Worm (Caenorhabditis elegans): Measurements from ENCODE around the gene F40G9.15.

DNA sequence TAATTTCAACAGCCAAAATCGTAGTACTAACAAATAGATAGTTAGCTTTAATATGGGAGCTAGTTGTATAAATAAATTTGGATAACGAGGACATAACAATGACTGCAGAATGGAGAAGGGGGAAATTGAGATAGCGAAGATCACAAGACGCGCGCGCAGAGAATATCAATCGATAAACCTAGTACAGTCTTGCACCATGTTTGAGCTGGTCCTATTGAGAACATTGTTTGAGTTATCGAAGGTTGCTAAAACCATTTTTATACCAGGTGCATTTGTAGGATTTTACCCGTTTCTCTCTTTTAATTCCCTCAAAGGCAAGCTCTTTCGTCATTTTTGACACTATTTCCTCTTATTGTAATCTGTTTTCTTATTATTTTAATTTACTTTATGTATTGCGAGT is 10.6 kb upstream of the F40G9.15 start, which contains the start of the genes F40G9.9 and F40G9.12:
- TF ChIP-seq gei-17 (GFP tag; optimal IDR thresholded peaks at IDR 0.05), result no peak
- TF ChIP-seq madf-3 (GFP tag; IDR thresholded peaks at IDR 0.05), result no peak
- TF ChIP-seq unc-62 (GFP tag; optimal IDR thresholded peaks at IDR 0.05), result no peak
- TF ChIP-seq let-526 (GFP tag; IDR thresholded peaks at IDR 0.05), result no peak
- no peak for TF ChIP-seq F55B11.4 (tag; optimal IDR thresholded peaks at IDR 0.05; ENCODE audit: borderline replicate concordance, insufficient read depth)
- TF ChIP-seq nhr-80 (tag; optimal IDR thresholded peaks at IDR 0.05), result no peak
- no peak for TF ChIP-seq mxl-1 (tag; optimal IDR thresholded peaks at IDR 0.05)
- no peak for TF ChIP-seq ama-1 (optimal IDR thresholded peaks at IDR 0.05)
- TF ChIP-seq ama-1 (GFP tag; optimal IDR thresholded peaks at IDR 0.05), result no peak

All from whole organism, young adult.